Worm (Caenorhabditis elegans) whole organism, late embryonic: ENCODE measurements around the gene T28A11.19.

ENCODE experiments used
- C08G9.2 ChIP-seq: sonication (generic microtip); optimal IDR thresholded peaks from 2 replicates; lab custom pipeline; 2016; ENCODE audit warnings: mild to moderate bottlenecking, missing genetic modification characterization, moderate library complexity, missing compliant biosample characterization
- F13H6.1 ChIP-seq: sonication (generic microtip); optimal IDR thresholded peaks from 2 replicates; lab custom pipeline; 2016; ENCODE audit warnings: missing genetic modification characterization, missing compliant biosample characterization
- ahr-1 ChIP-seq: sonication (generic microtip); optimal IDR thresholded peaks from 2 replicates; lab custom pipeline; 2016; ENCODE audit warnings: missing genetic modification characterization, missing compliant biosample characterization
- ama-1 ChIP-seq: fragments of 150-350 bp; optimal IDR thresholded peaks from 2 replicates; lab custom pipeline; 2014
- ceh-18 ChIP-seq: sonication (generic microtip); optimal IDR thresholded peaks from 2 replicates; lab custom pipeline; 2016; ENCODE audit warnings: missing genetic modification characterization, missing compliant biosample characterization
- ceh-19 ChIP-seq: fragments of 200-800 bp; sonication (Bioruptor generic); optimal IDR thresholded peaks from 2 replicates; lab custom pipeline; 2018; ENCODE audit warnings: mild to moderate bottlenecking, missing genetic modification characterization, missing compliant biosample characterization
- ceh-45 ChIP-seq: fragments of 200-800 bp; sonication (Bioruptor generic); IDR thresholded peaks from 2 replicates; pipeline ENCODE4 v1.3.6; 2022; ENCODE audit warnings: missing genetic modification reagents, missing genetic modification characterization, missing compliant biosample characterization
- ceh-48 ChIP-seq: sonication (generic microtip); optimal IDR thresholded peaks from 2 replicates; lab custom pipeline; 2016; ENCODE audit warnings: missing genetic modification characterization, inconsistent platforms, missing compliant biosample characterization
- ceh-6 ChIP-seq: fragments of 200-800 bp; sonication (Bioruptor generic); optimal IDR thresholded peaks from 2 replicates; lab custom pipeline; 2018; ENCODE audit warnings: mild to moderate bottlenecking, missing genetic modification characterization, missing compliant biosample characterization
- che-1 ChIP-seq: sonication (generic microtip); optimal IDR thresholded peaks from 2 replicates; lab custom pipeline; 2016; ENCODE audit warnings: mild to moderate bottlenecking, missing genetic modification characterization, missing compliant biosample characterization
- dmd-4 ChIP-seq: sonication (generic microtip); optimal IDR thresholded peaks from 2 replicates; lab custom pipeline; 2016; ENCODE audit warnings: borderline replicate concordance, missing genetic modification characterization, missing compliant biosample characterization
- dve-1 ChIP-seq: sonication (generic microtip); optimal IDR thresholded peaks from 2 replicates; lab custom pipeline; 2017; ENCODE audit warnings: antibody characterized with exemption, mild to moderate bottlenecking, missing genetic modification characterization, missing compliant biosample characterization
- elt-2 ChIP-seq: sonication (generic microtip); optimal IDR thresholded peaks from 2 replicates; lab custom pipeline; 2016; ENCODE audit warnings: missing genetic modification reagents, missing genetic modification characterization, missing compliant biosample characterization
- ets-4 ChIP-seq: sonication (generic microtip); optimal IDR thresholded peaks from 2 replicates; lab custom pipeline; 2016; ENCODE audit warnings: missing genetic modification characterization, missing compliant biosample characterization
- eyg-1 ChIP-seq: sonication (generic microtip); optimal IDR thresholded peaks from 2 replicates; lab custom pipeline; 2016; ENCODE audit warnings: missing genotype, missing genetic modification characterization, missing compliant biosample characterization
- hlh-15 ChIP-seq: sonication (generic microtip); optimal IDR thresholded peaks from 2 replicates; lab custom pipeline; 2016; ENCODE audit warnings: missing genetic modification characterization, missing compliant biosample characterization
- hlh-30 ChIP-seq: sonication (generic microtip); optimal IDR thresholded peaks from 2 replicates; lab custom pipeline; 2017; ENCODE audit warnings: antibody characterized with exemption, missing genetic modification characterization, missing compliant biosample characterization; ENCODE audit not compliant: insufficient read depth
- hlh-6 ChIP-seq: sonication (generic microtip); optimal IDR thresholded peaks from 2 replicates; lab custom pipeline; 2016; ENCODE audit warnings: missing genotype, missing genetic modification characterization, missing compliant biosample characterization
- lim-6 ChIP-seq: sonication (generic microtip); optimal IDR thresholded peaks from 2 replicates; lab custom pipeline; 2016; ENCODE audit warnings: missing genetic modification characterization, missing compliant biosample characterization
- nhr-232 ChIP-seq: sonication (generic microtip); optimal IDR thresholded peaks from 2 replicates; lab custom pipeline; 2016; ENCODE audit warnings: missing genetic modification characterization, missing compliant biosample characterization
- npax-4 ChIP-seq: sonication (generic microtip); optimal IDR thresholded peaks from 2 replicates; lab custom pipeline; 2016; ENCODE audit warnings: missing genetic modification characterization, missing compliant biosample characterization
- pag-3 ChIP-seq: sonication (generic microtip); optimal IDR thresholded peaks from 2 replicates; lab custom pipeline; 2016; ENCODE audit warnings: missing compliant biosample characterization, missing genetic modification characterization, borderline replicate concordance
- pat-9 ChIP-seq: fragments of 200-800 bp; sonication (Bioruptor generic); optimal IDR thresholded peaks from 2 replicates; lab custom pipeline; 2018; ENCODE audit warnings: mild to moderate bottlenecking, missing genetic modification characterization, moderate library complexity, missing compliant biosample characterization
- pax-1 ChIP-seq: fragments of 150-350 bp; optimal IDR thresholded peaks from 2 replicates; lab custom pipeline; 2014; ENCODE audit warnings: missing biosample characterization, missing genetic modification characterization
- pha-2 ChIP-seq: sonication (generic microtip); optimal IDR thresholded peaks from 2 replicates; lab custom pipeline; 2017; ENCODE audit warnings: mild to moderate bottlenecking, missing genetic modification characterization, missing compliant biosample characterization
- pha-4 ChIP-seq: fragments of 150-350 bp; optimal IDR thresholded peaks from 2 replicates; lab custom pipeline; 2018; ENCODE audit warnings: missing biosample characterization, missing genetic modification reagents, missing genetic modification characterization
- sdc-2 ChIP-seq: sonication (generic microtip); optimal IDR thresholded peaks from 2 replicates; lab custom pipeline; 2016; ENCODE audit warnings: missing genotype, missing genetic modification characterization, missing compliant biosample characterization
- sox-2 ChIP-seq: fragments of 200-800 bp; sonication (Bioruptor generic); IDR thresholded peaks from 2 replicates; pipeline ENCODE4 v1.3.6; 2022; ENCODE audit warnings: missing genetic modification reagents, missing genetic modification characterization, missing compliant biosample characterization
- tbx-2 ChIP-seq: sonication (generic microtip); optimal IDR thresholded peaks from 2 replicates; lab custom pipeline; 2016; ENCODE audit warnings: missing genetic modification characterization, missing compliant biosample characterization
- unc-42 ChIP-seq: sonication (generic microtip); optimal IDR thresholded peaks from 2 replicates; lab custom pipeline; 2016; ENCODE audit warnings: missing genotype, missing genetic modification characterization, missing compliant biosample characterization
- unc-86 ChIP-seq: sonication (generic microtip); optimal IDR thresholded peaks from 2 replicates; lab custom pipeline; 2016; ENCODE audit warnings: missing genetic modification characterization, missing compliant biosample characterization
- zip-5 ChIP-seq: sonication (generic microtip); optimal IDR thresholded peaks from 2 replicates; lab custom pipeline; 2016; ENCODE audit warnings: missing genetic modification characterization, missing compliant biosample characterization

Gene T28A11.19

DNA sequence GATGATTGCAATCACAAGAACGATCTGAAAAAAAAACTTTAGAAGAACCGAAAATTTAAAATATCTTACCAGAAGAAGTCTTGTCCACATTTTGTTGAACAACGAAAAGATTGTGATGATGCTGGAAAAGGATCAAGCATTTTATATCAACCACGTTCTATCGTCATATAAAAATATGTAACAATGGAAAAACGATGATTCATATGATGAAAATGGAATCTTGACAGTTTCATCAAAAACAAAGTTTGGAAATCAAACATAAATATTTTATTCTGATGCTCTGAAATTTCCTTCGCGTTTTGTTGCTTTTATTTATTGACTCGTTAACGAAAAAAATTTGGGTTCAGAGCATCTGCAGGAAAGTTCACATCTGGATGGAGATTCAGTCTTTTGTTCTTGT lies 32.7 kb downstream of the T28A11.19 start, which contains the start of the genes K08D9.9 and str-16:
Gene K08D9.9, minus strand, starts transcription at position 101 of the 400 bp plus-strand sequence.
Gene str-16, plus strand, starts transcription at position 266 of the 400 bp plus-strand sequence.
- TF ChIP-seq dmd-4 (no peak), npax-4 (no peak), pax-1 (tag; lab: Kevin White, UChicago) (no peak), sdc-2 (tag; lab: Kevin White, UChicago) (no peak), che-1 (no peak), pat-9 (no peak), ceh-18 (no peak), ama-1 (lab: Kevin White, UChicago) (no peak)

- TF ChIP-seq ahr-1, result no peak
Observed at ce11 chrV:3234887-3235286, 34.4 kb downstream of the T28A11.19 start, which contains the start of gene K08D9.6. Gene K08D9.6, minus strand, starts transcription at chrV:3234987.

DNA sequence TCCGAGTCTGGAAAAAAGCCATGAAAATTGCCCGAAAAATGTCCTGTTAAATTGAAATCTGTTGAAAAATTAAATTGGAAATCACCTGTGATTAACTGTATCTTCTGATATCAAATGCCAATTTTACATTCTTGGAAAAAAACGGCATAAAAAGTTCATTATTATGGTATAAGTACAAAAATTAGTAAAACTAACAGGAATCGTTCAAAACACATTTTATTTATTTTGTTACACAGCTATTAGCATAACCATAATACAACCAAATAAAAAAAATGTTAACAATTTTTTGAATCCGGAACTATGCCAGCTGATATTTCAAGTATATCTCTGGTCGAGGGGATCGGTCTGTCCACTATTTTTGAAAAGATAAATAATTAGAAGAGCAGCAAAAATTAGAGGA lies 38.7 kb downstream of the T28A11.19 start, which contains the start of gene K08D9.10:
Gene K08D9.10, plus strand, starts transcription at position 301 of the 400 bp plus-strand sequence.
- no peak for TF ChIP-seq zip-5 (tag; lab: Kevin White, UChicago)
- TF ChIP-seq F13H6.1, result no peak
- TF ChIP-seq ceh-48 (tag; lab: Kevin White, UChicago), result no peak
- TF ChIP-seq pha-2 (tag; lab: Kevin White, UChicago), result no peak
- no peak for TF ChIP-seq dve-1 (tag; lab: Kevin White, UChicago)

- TF ChIP-seq lim-6 (tag; lab: Kevin White, UChicago) (no peak), ceh-48 (tag; lab: Kevin White, UChicago) (no peak), dve-1 (tag; lab: Kevin White, UChicago) (peak; percentile 61), elt-2 (no peak), dmd-4 (no peak), hlh-6 (no peak)
Observed at ce11 chrV:3230150-3230549, 39.2 kb downstream of the T28A11.19 start.

ce11 chrV:3227373-3227772 lies 41.9 kb downstream of the T28A11.19 start, which contains the start of gene K08D9.2:
Gene K08D9.2, plus strand, starts transcription at chrV:3227673.
- no peak for TF ChIP-seq npax-4
- TF ChIP-seq hlh-15, result no peak
- no peak for TF ChIP-seq sox-2 (GFP tag; lab: Robert Waterston, UW)
- no peak for TF ChIP-seq ets-4
- TF ChIP-seq pha-4 (tag; lab: Kevin White, UChicago), result no peak
- no peak for TF ChIP-seq tbx-2 (tag; lab: Kevin White, UChicago)
- no peak for TF ChIP-seq ceh-19 (GFP tag; lab: Kevin White, UChicago)
- no peak for TF ChIP-seq ahr-1
- no peak for TF ChIP-seq hlh-30 (tag; lab: Kevin White, UChicago)
- TF ChIP-seq ceh-6 (GFP tag; lab: Kevin White, UChicago), result no peak
- TF ChIP-seq elt-2, result no peak
- TF ChIP-seq pag-3 (tag; lab: Kevin White, UChicago), result no peak
- TF ChIP-seq nhr-232 (tag; lab: Kevin White, UChicago), result no peak
- no peak for TF ChIP-seq C08G9.2 (tag; lab: Kevin White, UChicago)
- no peak for TF ChIP-seq eyg-1 (tag; lab: Kevin White, UChicago)
- TF ChIP-seq pat-9, result no peak
- no peak for TF ChIP-seq unc-86
- TF ChIP-seq F13H6.1, result no peak
- TF ChIP-seq ceh-45, result no peak
- TF ChIP-seq unc-42 (tag; lab: Kevin White, UChicago), result no peak
- TF ChIP-seq, all 69 proteins: peak for 0
